Fruit fly (Drosophila melanogaster) whole organism, embryonic: ENCODE data around the gene PGRP-LA.

Experiments used
- Atf6 ChIP-seq: fragments of 200-800 bp; sonication (Bioruptor generic); IDR thresholded peaks from 2 replicates; pipeline ENCODE4 v1.3.6; 2022; ENCODE audit warnings: missing biosample characterization, missing genetic modification characterization
- Bgb ChIP-seq: fragments of 200-800 bp; sonication (Bioruptor generic); IDR thresholded peaks from 2 replicates; pipeline ENCODE4 v1.3.6; 2022; ENCODE audit warnings: missing biosample characterization, missing genetic modification characterization; ENCODE audit not compliant: partially characterized antibody
- CG10209 ChIP-seq: fragments of 200-800 bp; sonication (Bioruptor generic); optimal IDR thresholded peaks from 3 replicates; lab custom pipeline; 2017; ENCODE audit warnings: missing biosample characterization, mild to moderate bottlenecking, missing genetic modification characterization, missing genetic modification reagents
- CG11093 ChIP-seq: fragments of 200-800 bp; sonication (Bioruptor generic); IDR thresholded peaks from 3 replicates; pipeline ENCODE4 v1.3.6; 2022; ENCODE audit warnings: missing biosample characterization, missing genetic modification characterization
- CG11247 ChIP-seq: fragments of 200-800 bp; sonication (Bioruptor generic); IDR thresholded peaks from 2 replicates; pipeline ENCODE4 v1.3.6; 2022; ENCODE audit warnings: missing biosample characterization, missing genetic modification characterization
- CG11723 ChIP-seq: fragments of 200-800 bp; sonication (Bioruptor generic); optimal IDR thresholded peaks from 2 replicates; lab custom pipeline; 2017; ENCODE audit warnings: missing biosample characterization, mild to moderate bottlenecking, missing genetic modification characterization
- CG13424 ChIP-seq: fragments of 200-800 bp; sonication (Bioruptor generic); optimal IDR thresholded peaks from 2 replicates; lab custom pipeline; 2019; ENCODE audit warnings: missing biosample characterization, mild to moderate bottlenecking, missing genetic modification characterization, moderate library complexity
- CG13775 ChIP-seq: fragments of 200-800 bp; sonication (Bioruptor generic); optimal IDR thresholded peaks from 3 replicates; lab custom pipeline; 2017; ENCODE audit warnings: missing biosample characterization, mild to moderate bottlenecking, missing genetic modification characterization
- CG15479 ChIP-seq: fragments of 200-800 bp; sonication (Bioruptor generic); optimal IDR thresholded peaks from 3 replicates; lab custom pipeline; 2019; ENCODE audit warnings: missing biosample characterization, mild to moderate bottlenecking, missing genetic modification characterization, moderate library complexity
- CG1603 ChIP-seq: fragments of 200-800 bp; sonication (Bioruptor generic); optimal IDR thresholded peaks from 2 replicates; lab custom pipeline; 2019; ENCODE audit warnings: missing biosample characterization, mild to moderate bottlenecking, missing genetic modification characterization, moderate library complexity
- CG18262 ChIP-seq: fragments of 200-800 bp; optimal IDR thresholded peaks from 3 replicates; lab custom pipeline; 2019; ENCODE audit warnings: missing biosample characterization, mild to moderate bottlenecking, missing genetic modification characterization, moderate library complexity
- CG18599 ChIP-seq: fragments of 200-800 bp; sonication (Bioruptor generic); optimal IDR thresholded peaks from 3 replicates; lab custom pipeline; 2017; ENCODE audit warnings: missing biosample characterization, missing genetic modification characterization, mild to moderate bottlenecking, moderate library complexity, missing genetic modification reagents
- CG2712 ChIP-seq: fragments of 200-800 bp; optimal IDR thresholded peaks from 3 replicates; lab custom pipeline; 2019; ENCODE audit warnings: missing biosample characterization, mild to moderate bottlenecking, missing genetic modification characterization, moderate library complexity
- CG31365 ChIP-seq: fragments of 200-800 bp; sonication (Bioruptor generic); optimal IDR thresholded peaks from 2 replicates; lab custom pipeline; 2018; ENCODE audit warnings: missing biosample characterization, mild to moderate bottlenecking, missing genetic modification characterization
- CG4404 ChIP-seq: fragments of 200-800 bp; sonication (Bioruptor generic); IDR thresholded peaks from 2 replicates; pipeline ENCODE4 v1.3.6; 2022; ENCODE audit warnings: missing biosample characterization, missing genetic modification characterization
- CG4820 ChIP-seq: fragments of 200-800 bp; sonication (Bioruptor generic); optimal IDR thresholded peaks from 3 replicates; lab custom pipeline; 2016; ENCODE audit warnings: missing biosample characterization, missing genetic modification characterization
- CG6689 ChIP-seq: fragments of 200-800 bp; sonication (Bioruptor generic); IDR thresholded peaks from 2 replicates; pipeline ENCODE4 v1.3.6; 2022; ENCODE audit warnings: missing biosample characterization, missing genetic modification characterization
- CG7839 ChIP-seq: fragments of 200-800 bp; sonication (Bioruptor generic); optimal IDR thresholded peaks from 3 replicates; lab custom pipeline; 2018; ENCODE audit warnings: missing biosample characterization, mild to moderate bottlenecking, missing genetic modification characterization, moderate library complexity
- CG9797 ChIP-seq: fragments of 200-800 bp; sonication (Bioruptor generic); optimal IDR thresholded peaks from 3 replicates; lab custom pipeline; 2018; ENCODE audit warnings: missing biosample characterization, mild to moderate bottlenecking, missing genetic modification characterization
- D19B ChIP-seq: fragments of 200-800 bp; sonication (Bioruptor generic); optimal IDR thresholded peaks from 2 replicates; lab custom pipeline; 2017; ENCODE audit warnings: missing biosample characterization, mild to moderate bottlenecking, missing genetic modification characterization
- Deaf1 ChIP-seq: fragments of 200-800 bp; optimal IDR thresholded peaks from 3 replicates; lab custom pipeline; 2019; ENCODE audit warnings: missing biosample characterization, mild to moderate bottlenecking, missing genetic modification characterization, moderate library complexity
- Fer2 ChIP-seq: fragments of 200-800 bp; sonication (Bioruptor generic); optimal IDR thresholded peaks from 2 replicates; lab custom pipeline; 2018; ENCODE audit warnings: missing biosample characterization, mild to moderate bottlenecking, missing genetic modification characterization, moderate library complexity
- H15 ChIP-seq: fragments of 200-800 bp; sonication (Bioruptor generic); IDR thresholded peaks from 3 replicates; pipeline ENCODE4 v1.3.6; 2022; ENCODE audit warnings: missing biosample characterization, missing genetic modification characterization
- HLH54F ChIP-seq: fragments of 200-800 bp; sonication (Bioruptor generic); optimal IDR thresholded peaks from 3 replicates; lab custom pipeline; 2016; ENCODE audit warnings: missing biosample characterization, missing genetic modification characterization
- HmgZ ChIP-seq: fragments of 200-800 bp; sonication (Bioruptor generic); optimal IDR thresholded peaks from 2 replicates; lab custom pipeline; 2018; ENCODE audit warnings: missing biosample characterization, mild to moderate bottlenecking, missing genetic modification characterization
- Mad ChIP-seq: fragments of 200-800 bp; sonication (Bioruptor generic); optimal IDR thresholded peaks from 2 replicates; lab custom pipeline; 2016; ENCODE audit warnings: missing biosample characterization, missing genetic modification characterization
- NFAT ChIP-seq: fragments of 200-800 bp; sonication (Bioruptor generic); IDR thresholded peaks from 2 replicates; pipeline ENCODE4 v1.3.6; 2022; ENCODE audit warnings: missing biosample characterization, missing genetic modification characterization
- Pdp1 ChIP-seq, 2 experiments: fragments of 200-800 bp; sonication (Bioruptor generic); optimal IDR thresholded peaks; 3 replicates each; lab custom pipeline; 2016; ENCODE audit warnings: missing biosample characterization in 2 of 2, missing genetic modification characterization in 2 of 2, mild to moderate bottlenecking in 1 of 2, moderate library complexity in 1 of 2
- Usf ChIP-seq: fragments of 200-800 bp; sonication (Bioruptor generic); optimal IDR thresholded peaks from 2 replicates; lab custom pipeline; 2017; ENCODE audit warnings: missing genotype, missing biosample characterization, missing genetic modification characterization
- ab ChIP-seq: fragments of 200-800 bp; sonication (Bioruptor generic); optimal IDR thresholded peaks from 2 replicates; lab custom pipeline; 2016; ENCODE audit warnings: missing biosample characterization, missing genetic modification characterization
- al ChIP-seq: fragments of 200-800 bp; sonication (Bioruptor generic); IDR thresholded peaks from 2 replicates; pipeline ENCODE4 v1.3.6; 2022; ENCODE audit warnings: missing biosample characterization, missing genetic modification characterization
- bowl ChIP-seq: fragments of 200-800 bp; sonication (Bioruptor generic); IDR thresholded peaks from 2 replicates; pipeline ENCODE4 v1.3.6; 2022; ENCODE audit warnings: missing biosample characterization, missing genetic modification characterization
- cato ChIP-seq: fragments of 200-800 bp; sonication (Bioruptor generic); optimal IDR thresholded peaks from 2 replicates; lab custom pipeline; 2016; ENCODE audit warnings: missing biosample characterization, missing genetic modification characterization, borderline replicate concordance
- danr ChIP-seq: fragments of 200-800 bp; sonication (Bioruptor generic); IDR thresholded peaks from 2 replicates; pipeline ENCODE4 v1.3.6; 2022; ENCODE audit warnings: missing biosample characterization, missing genetic modification characterization
- dimm ChIP-seq: fragments of 200-800 bp; sonication (Bioruptor generic); IDR thresholded peaks from 2 replicates; pipeline ENCODE4 v1.3.6; 2022; ENCODE audit warnings: missing biosample characterization, missing genetic modification characterization
- disco-r ChIP-seq: fragments of 200-800 bp; sonication (Bioruptor generic); optimal IDR thresholded peaks from 2 replicates; lab custom pipeline; 2016; ENCODE audit warnings: missing biosample characterization, missing genetic modification characterization
- en ChIP-seq: fragments of 200-800 bp; sonication (Bioruptor generic); optimal IDR thresholded peaks from 2 replicates; lab custom pipeline; 2016; ENCODE audit warnings: missing biosample characterization, missing genetic modification characterization
- esg ChIP-seq: fragments of 200-800 bp; sonication (Bioruptor generic); conservative IDR thresholded peaks from 2 replicates; pipeline ENCODE4 v1.3.6; 2022; ENCODE audit warnings: missing biosample characterization, missing genetic modification characterization
- eve ChIP-seq, 2 experiments: fragments of >200 bp; optimal IDR thresholded peaks; 2 replicates each; lab custom pipeline; 2017; ENCODE audit warnings: missing biosample characterization in 2 of 2, missing genetic modification characterization in 2 of 2
- eyg ChIP-seq: fragments of 200-800 bp; sonication (Bioruptor generic); optimal IDR thresholded peaks from 3 replicates; lab custom pipeline; 2016; ENCODE audit warnings: missing biosample characterization, missing genetic modification characterization
- ind ChIP-seq: fragments of 200-800 bp; sonication (Bioruptor generic); optimal IDR thresholded peaks from 3 replicates; lab custom pipeline; 2016; ENCODE audit warnings: missing biosample characterization, missing genetic modification characterization
- jigr1 ChIP-seq: fragments of 200-800 bp; sonication (Bioruptor generic); IDR thresholded peaks from 3 replicates; pipeline ENCODE4 v1.3.6; 2022; ENCODE audit warnings: missing biosample characterization, missing genetic modification characterization
- kni ChIP-seq: fragments of 200-800 bp; sonication (Bioruptor generic); optimal IDR thresholded peaks from 3 replicates; lab custom pipeline; 2017; ENCODE audit warnings: mild to moderate bottlenecking, missing biosample characterization, missing genetic modification reagents, missing genetic modification characterization
- p53 ChIP-seq: fragments of 200-800 bp; sonication (Bioruptor generic); optimal IDR thresholded peaks from 2 replicates; lab custom pipeline; 2016; ENCODE audit warnings: missing biosample characterization, missing genetic modification characterization
- pros ChIP-seq: fragments of 200-800 bp; sonication (Bioruptor generic); optimal IDR thresholded peaks from 3 replicates; lab custom pipeline; 2019; ENCODE audit warnings: missing biosample characterization, mild to moderate bottlenecking, missing genetic modification characterization, moderate library complexity
- rib ChIP-seq: fragments of 200-800 bp; sonication (Bioruptor generic); IDR thresholded peaks from 2 replicates; pipeline ENCODE4 v1.3.6; 2022; ENCODE audit warnings: missing biosample characterization, missing genetic modification characterization
- ro ChIP-seq: fragments of 200-800 bp; sonication (Bioruptor generic); IDR thresholded peaks from 2 replicates; pipeline ENCODE4 v1.3.6; 2022; ENCODE audit warnings: missing biosample characterization, missing genetic modification characterization
- sd ChIP-seq: fragments of 200-800 bp; sonication (Bioruptor generic); optimal IDR thresholded peaks from 3 replicates; lab custom pipeline; 2018; ENCODE audit warnings: missing biosample characterization, mild to moderate bottlenecking, missing genetic modification characterization, moderate library complexity
- seq ChIP-seq: fragments of 200-800 bp; sonication (Bioruptor generic); IDR thresholded peaks from 2 replicates; pipeline ENCODE4 v1.3.6; 2022; ENCODE audit warnings: missing biosample characterization, missing genetic modification characterization
- sob ChIP-seq: fragments of 200-800 bp; sonication (Bioruptor generic); IDR thresholded peaks from 2 replicates; pipeline ENCODE4 v1.3.6; 2022; ENCODE audit warnings: missing biosample characterization, missing genetic modification characterization
- ssp ChIP-seq: fragments of 200-800 bp; sonication (Bioruptor generic); IDR thresholded peaks from 2 replicates; pipeline ENCODE4 v1.3.6; 2022; ENCODE audit warnings: missing biosample characterization, missing genetic modification characterization
- tgo ChIP-seq: fragments of 200-800 bp; sonication (Bioruptor generic); IDR thresholded peaks from 3 replicates; pipeline ENCODE4 v1.3.6; 2022; ENCODE audit warnings: missing biosample characterization, missing genetic modification characterization
- vnd ChIP-seq: fragments of 200-800 bp; sonication (Bioruptor generic); IDR thresholded peaks from 3 replicates; pipeline ENCODE4 v1.3.6; 2022; ENCODE audit warnings: missing biosample characterization, missing genetic modification characterization; ENCODE audit not compliant: partially characterized antibody

PGRP-LA gene

DNA sequence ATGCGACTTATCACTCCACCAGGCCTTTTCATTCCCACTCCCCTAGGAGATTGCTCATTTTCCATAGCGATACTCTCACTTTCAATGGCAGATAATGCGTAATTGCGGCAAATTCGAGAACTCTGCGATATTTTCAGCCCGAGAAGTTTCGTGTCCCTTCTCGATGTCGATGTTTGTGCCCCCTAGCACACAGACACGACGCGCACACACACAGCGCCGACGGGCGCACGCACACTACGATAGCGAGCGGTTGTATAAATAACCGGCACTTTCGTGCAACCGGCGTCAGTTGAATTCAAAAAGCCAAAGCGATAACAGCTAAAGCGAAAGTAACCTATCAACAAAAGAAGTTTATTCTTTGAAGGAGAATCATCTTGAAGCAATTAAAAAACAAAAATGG is 47.5 kb downstream of the PGRP-LA start, which contains the start of gene Hsp23 (continued):
- TF ChIP-seq CG6689 (GFP tag; lab: Robert Waterston, UW): no peak
- peak; percentile 9 for TF ChIP-seq CG1603 (tag; lab: Kevin White, UChicago)
- TF ChIP-seq CG13424 (tag; lab: Kevin White, UChicago): no peak
- no peak for TF ChIP-seq ssp (GFP tag; lab: Robert Waterston, UW)
- TF ChIP-seq CG10209 (GFP tag; lab: Kevin White, UChicago): no peak
- no peak for TF ChIP-seq CG4820 (GFP tag; lab: Kevin White, UChicago)
- no peak for TF ChIP-seq bowl
- peak; percentile 77 for TF ChIP-seq Deaf1 (tag; lab: Kevin White, UChicago)
- TF ChIP-seq danr (GFP tag; lab: Robert Waterston, UW): no peak
- TF ChIP-seq CG9797: no peak
- no peak for TF ChIP-seq HLH54F
- TF ChIP-seq sd: no peak
- TF ChIP-seq CG4404 (GFP tag; lab: Robert Waterston, UW): no peak
- no peak for TF ChIP-seq CG2712
- TF ChIP-seq Usf (GFP tag; lab: Kevin White, UChicago): no peak
- TF ChIP-seq CG13775 (GFP tag; lab: Kevin White, UChicago): no peak
- no peak for TF ChIP-seq en (GFP tag; lab: Kevin White, UChicago)
- no peak for TF ChIP-seq H15
- no peak for TF ChIP-seq dimm (GFP tag; lab: Robert Waterston, UW)
- peak; percentile 17; the same call in 1 of the 2 replicates for TF ChIP-seq Bgb
- no peak for TF ChIP-seq kni (GFP tag; lab: Kevin White, UChicago)
- no peak for TF ChIP-seq tgo
- no peak for TF ChIP-seq CG18599 (GFP tag; lab: Kevin White, UChicago)
- TF ChIP-seq CG18262: no peak
- TF ChIP-seq vnd (GFP tag; lab: Robert Waterston, UW): no peak
- TF ChIP-seq ind (GFP tag; lab: Kevin White, UChicago): no peak
- no peak for TF ChIP-seq cato (GFP tag; lab: Kevin White, UChicago)
- no peak for TF ChIP-seq CG31365 (tag; lab: Kevin White, UChicago)
- no peak for TF ChIP-seq Mad (GFP tag; lab: Kevin White, UChicago)
- TF ChIP-seq al (GFP tag; lab: Robert Waterston, UW): no peak
- no peak for TF ChIP-seq esg
- TF ChIP-seq Fer2 (tag; lab: Kevin White, UChicago): no peak
- no peak for TF ChIP-seq CG11723 (GFP tag; lab: Kevin White, UChicago)
- no peak for TF ChIP-seq HmgZ (tag; lab: Kevin White, UChicago)
- no peak for TF ChIP-seq pros (GFP tag; lab: Kevin White, UChicago)
- TF ChIP-seq eyg (GFP tag; lab: Kevin White, UChicago): no peak
- peak in 1 of 2 experiments; percentile 40 for TF ChIP-seq Pdp1 (GFP tag; optimal IDR thresholded peaks at IDR 0.05; lab: Kevin White, UChicago)
- TF ChIP-seq eve (GFP tag; optimal IDR thresholded peaks at IDR 0.05; lab: Kevin White, UChicago): no peak
- TF ChIP-seq D19B (GFP tag; lab: Kevin White, UChicago): no peak
- TF ChIP-seq disco-r (GFP tag; lab: Kevin White, UChicago): no peak
- TF ChIP-seq CG11093 (GFP tag; lab: Robert Waterston, UW): no peak
- no peak for TF ChIP-seq ro (GFP tag; lab: Robert Waterston, UW)
- TF ChIP-seq ab (GFP tag; lab: Kevin White, UChicago): no peak
- peak; percentile 97 for TF ChIP-seq CG15479 (GFP tag; lab: Kevin White, UChicago)
- no peak for TF ChIP-seq jigr1 (GFP tag; lab: Robert Waterston, UW)
- no peak for TF ChIP-seq CG11247
- TF ChIP-seq CG7839 (tag; lab: Kevin White, UChicago): no peak
- TF ChIP-seq NFAT (GFP tag; lab: Robert Waterston, UW): no peak
- TF ChIP-seq seq: no peak
- TF ChIP-seq rib (GFP tag; lab: Robert Waterston, UW): no peak
- TF ChIP-seq sob (GFP tag; lab: Robert Waterston, UW): no peak
- no peak for TF ChIP-seq Atf6
- no peak for TF ChIP-seq p53 (GFP tag; lab: Kevin White, UChicago)
